Fruit fly (Drosophila melanogaster) S2 (cell line): ENCODE results near the gene Srg3.
A peak's percentile ranks its signal among the peaks of the same experiment; 100 is the strongest.

Experiments used
- CG8478 ChIP-seq: fragments of >200 bp; optimal IDR thresholded peaks from 2 replicates; lab custom pipeline; 2018
- CTCF ChIP-seq, 2 experiments: fragments of >200 bp; optimal IDR thresholded peaks; 2 replicates each; lab custom pipeline; 2018

The Srg3 gene

DNA sequence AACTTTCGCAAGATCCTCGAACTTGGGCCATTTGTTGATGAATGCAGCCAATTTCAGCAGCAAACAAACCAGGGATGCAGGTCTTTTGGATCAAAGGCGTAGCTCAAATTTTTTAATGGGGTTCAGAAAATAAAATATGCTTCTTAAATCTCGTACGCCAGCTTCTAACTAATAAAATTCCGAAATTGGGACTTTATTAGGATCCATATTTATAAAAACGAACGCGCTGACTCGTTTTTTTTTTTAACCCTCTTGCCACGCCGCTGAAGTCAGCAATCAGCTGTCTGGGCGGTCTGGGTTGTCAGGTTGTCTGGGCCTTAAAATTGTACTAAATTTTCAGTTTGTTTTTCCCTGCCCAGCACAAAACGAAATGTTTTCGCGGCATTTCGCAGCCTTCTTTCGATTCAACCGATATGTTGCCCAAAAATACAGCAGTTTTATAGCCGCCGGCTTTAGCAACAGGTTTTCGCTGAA is 14.6 kb downstream of the Srg3 start, which contains the start of gene CG3437:
Gene CG3437, minus strand, starts transcription at position 51 of the 474 bp plus-strand sequence.
- no peak for TF ChIP-seq CTCF (optimal IDR thresholded peaks at IDR 0.05; lab: Kevin White, UChicago)
- no peak for TF ChIP-seq CG8478 (lab: Kevin White, UChicago)

DNA sequence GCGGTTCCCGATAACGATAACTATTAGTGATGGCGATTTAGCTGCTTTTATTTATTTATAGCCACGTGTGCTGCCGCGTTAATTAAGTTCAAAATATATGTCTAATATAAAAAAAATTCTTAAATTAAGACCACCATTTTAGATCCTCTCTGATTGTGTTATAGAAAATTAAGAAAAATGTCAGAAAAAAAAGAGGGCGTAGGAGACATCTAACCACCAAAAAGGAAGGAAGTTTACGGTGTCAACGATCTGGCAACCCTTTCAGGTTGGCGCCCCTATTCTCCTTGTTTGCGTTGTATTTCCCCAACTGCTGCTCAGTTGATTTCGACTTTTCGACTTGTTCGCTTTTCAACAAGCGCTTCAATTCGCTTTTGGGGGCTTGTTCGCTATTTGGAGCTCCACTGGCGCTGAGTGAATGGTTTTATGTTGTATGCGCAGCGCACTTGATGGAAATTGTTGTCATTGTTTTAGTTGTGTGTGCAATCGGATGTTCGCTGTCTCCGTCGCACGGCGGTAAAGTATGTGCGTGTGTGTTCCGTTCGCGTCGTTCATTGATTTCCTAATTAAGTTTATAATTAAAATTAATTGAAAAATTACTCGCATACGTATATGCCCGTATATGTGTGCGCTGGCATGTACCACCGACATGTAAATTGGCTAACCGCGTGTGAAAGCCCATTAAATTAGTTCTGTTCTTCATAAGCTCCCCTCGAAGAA is 17.9 kb downstream of the Srg3 start, which contains the start of the genes CG3434 and CG44838:
Gene CG3434, minus strand, starts transcription at position 25 of the 717 bp plus-strand sequence.
Gene CG44838, plus strand, starts transcription at position 276 of the 717 bp plus-strand sequence.
- peak in 1 of 2 experiments; percentile 20 for TF ChIP-seq CTCF (optimal IDR thresholded peaks at IDR 0.05; lab: Kevin White, UChicago)
- no peak for TF ChIP-seq CG8478 (lab: Kevin White, UChicago)

DNA sequence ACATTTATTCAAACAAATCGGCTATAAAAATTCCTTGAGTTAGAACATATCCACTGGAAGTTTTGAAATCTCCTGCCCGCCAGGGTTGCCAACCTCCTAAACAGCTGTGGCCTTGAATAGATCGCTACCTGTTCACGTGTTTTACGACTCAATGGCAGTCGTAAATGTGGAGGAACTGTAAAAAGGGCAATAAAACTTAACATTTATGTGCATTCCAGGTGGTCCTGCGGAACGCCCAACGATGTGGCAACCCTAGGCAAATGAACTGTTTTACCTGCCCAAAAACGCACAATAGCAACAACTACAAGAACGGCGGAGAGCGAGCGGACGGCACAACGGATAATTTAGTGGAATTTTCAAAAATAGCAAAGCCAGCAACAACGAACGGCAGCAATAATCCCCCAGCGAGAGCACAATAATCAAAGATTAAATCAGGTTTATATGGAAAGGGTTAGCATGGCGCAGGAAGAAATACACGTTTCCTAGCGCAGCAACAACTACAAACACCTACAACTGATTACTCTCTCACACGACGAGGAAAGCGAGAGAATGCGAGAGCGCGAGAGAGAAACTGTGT is 18.7 kb downstream of the Srg3 start:
- TF ChIP-seq CG8478 (lab: Kevin White, UChicago) (no peak), CTCF (optimal IDR thresholded peaks at IDR 0.05; lab: Kevin White, UChicago) (no peak)

DNA sequence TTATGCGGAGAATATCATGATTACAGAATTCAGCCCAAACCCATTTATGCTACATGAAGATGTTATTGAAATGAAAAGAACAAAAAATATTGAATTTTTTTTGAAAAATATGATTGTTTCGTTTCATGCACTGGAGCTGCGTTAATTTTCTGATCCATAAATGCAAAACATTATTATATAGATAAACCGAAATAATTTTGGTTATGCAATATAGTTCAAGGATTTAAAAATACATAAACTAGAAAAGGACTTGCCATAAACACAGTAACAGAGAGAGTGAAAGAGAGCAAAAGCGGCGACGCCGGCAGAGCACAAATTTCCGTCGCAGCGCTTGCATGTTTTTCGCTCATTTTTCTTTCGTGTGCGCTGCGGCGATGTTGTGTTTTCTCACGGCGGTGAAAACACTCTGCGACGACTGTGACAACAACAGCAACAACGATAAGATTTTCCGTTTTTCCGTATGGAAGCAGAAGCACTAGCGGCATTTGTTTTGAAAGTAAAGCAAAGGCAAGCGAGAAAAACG is 19.3 kb downstream of the Srg3 start:
- no peak for TF ChIP-seq CTCF (optimal IDR thresholded peaks at IDR 0.05; lab: Kevin White, UChicago)
- TF ChIP-seq CG8478 (lab: Kevin White, UChicago), result no peak

DNA sequence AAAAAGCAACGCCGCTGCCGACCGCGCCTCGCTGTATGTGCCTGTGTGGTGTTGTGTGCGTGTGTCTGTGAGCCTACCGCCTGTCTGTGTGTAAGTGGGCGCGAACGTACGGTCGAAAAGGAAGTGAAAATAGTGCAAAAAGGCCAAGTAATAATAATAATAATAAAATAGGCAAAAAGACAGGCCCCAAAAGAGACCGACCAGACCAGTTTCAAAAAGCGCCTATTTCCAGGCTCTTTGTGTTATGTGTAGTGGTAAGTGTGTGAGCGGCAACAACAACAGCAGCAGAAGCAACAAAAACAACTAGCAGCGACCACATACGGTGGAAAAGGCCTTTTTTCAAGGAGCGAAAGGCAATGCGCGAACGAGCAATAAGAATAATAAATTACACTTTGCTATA is 19.8 kb downstream of the Srg3 start:
- TF ChIP-seq CTCF (optimal IDR thresholded peaks at IDR 0.05; lab: Kevin White, UChicago), result no peak
- TF ChIP-seq CG8478 (lab: Kevin White, UChicago), result no peak

DNA sequence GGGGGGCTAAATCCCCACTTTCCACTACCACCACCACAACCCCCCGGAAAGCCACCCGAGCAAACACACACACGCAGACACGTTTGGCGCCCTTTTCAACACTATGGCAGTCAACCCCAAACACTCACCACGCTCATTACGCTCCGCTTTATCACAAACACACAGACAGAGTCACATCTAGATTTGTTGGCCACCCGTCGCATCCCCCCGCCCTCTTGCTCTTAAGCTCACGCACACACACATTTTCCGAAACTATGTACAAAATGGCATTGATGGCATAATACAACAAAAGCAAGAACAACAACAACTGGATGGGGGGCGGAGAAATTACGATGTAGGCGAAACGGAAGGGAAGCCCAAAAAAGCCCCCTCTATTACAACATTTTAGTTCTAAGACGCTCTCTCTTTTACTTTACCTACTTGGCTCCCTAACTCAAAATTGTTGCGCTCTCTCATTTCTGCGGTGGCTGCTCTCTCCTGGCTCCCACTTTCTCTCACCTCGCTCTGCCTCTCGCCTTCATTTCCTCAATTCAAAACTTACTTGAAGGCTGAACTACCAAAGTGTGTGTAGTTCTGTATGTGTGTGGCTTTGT is 22.7 kb downstream of the Srg3 start:
- TF ChIP-seq CG8478 (lab: Kevin White, UChicago), result no peak
- no peak for TF ChIP-seq CTCF (optimal IDR thresholded peaks at IDR 0.05; lab: Kevin White, UChicago)

DNA sequence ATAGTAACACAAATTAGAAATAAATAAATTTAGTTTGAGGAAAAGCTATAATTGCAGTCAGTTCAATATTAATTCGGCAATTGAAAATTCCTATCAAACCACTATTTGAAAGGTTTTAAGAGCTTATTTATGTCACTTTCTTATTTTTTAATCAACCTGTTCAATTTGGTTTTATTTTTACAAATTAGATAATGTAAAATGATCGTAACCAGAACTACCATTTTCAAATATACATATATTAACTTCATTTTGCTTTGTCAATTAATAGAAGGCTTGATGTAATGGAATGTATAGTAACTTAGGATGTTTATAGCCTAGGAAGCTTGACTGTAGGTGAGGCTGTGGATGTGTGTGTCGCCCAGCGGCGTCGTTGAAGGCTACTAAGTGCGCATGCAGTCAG is 23.6 kb downstream of the Srg3 start:
- TF ChIP-seq CG8478 (lab: Kevin White, UChicago) (no peak), CTCF (optimal IDR thresholded peaks at IDR 0.05; lab: Kevin White, UChicago) (no peak)

DNA sequence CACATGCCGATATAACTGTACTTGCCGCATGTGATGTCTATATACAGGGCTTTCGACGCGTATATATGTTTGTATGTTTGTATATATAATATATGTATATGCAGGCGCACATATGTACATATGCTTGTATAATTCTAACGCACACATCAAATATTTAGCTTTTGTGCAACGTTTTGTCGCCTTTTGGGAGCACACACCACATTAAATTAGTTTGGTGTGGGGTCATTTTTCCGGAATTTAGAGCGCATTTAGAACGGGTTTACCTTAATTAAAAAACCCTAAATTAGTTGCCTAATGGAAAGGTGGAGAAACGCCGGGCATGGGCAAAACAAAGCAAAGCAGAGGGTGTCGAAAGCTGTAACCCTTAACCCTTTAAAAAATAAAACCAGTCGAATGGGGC is 24.2 kb downstream of the Srg3 start:
- TF ChIP-seq CTCF (optimal IDR thresholded peaks at IDR 0.05; lab: Kevin White, UChicago) (no peak), CG8478 (lab: Kevin White, UChicago) (no peak)

DNA sequence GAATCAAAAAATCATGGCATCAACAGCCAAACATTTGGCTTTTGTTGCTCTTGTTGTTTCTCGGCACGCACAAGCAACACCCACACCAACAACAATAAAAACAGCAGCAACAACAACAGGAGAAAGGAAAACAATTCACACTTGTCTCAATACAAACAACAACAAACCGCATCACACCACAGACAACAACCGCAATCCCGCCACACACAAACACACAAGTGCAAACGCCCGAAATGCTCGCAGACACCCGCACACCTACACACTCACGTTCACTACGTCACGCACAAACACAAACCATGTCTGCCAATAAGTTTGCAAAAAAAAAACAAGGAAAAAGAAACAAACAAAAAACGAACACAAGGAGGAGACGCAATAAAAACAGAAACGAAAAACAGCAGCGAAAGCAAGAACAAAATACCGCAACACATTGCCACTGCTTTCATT is 24.8 kb downstream of the Srg3 start:
- TF ChIP-seq CTCF (optimal IDR thresholded peaks at IDR 0.05; lab: Kevin White, UChicago) (no peak), CG8478 (lab: Kevin White, UChicago) (no peak)

DNA sequence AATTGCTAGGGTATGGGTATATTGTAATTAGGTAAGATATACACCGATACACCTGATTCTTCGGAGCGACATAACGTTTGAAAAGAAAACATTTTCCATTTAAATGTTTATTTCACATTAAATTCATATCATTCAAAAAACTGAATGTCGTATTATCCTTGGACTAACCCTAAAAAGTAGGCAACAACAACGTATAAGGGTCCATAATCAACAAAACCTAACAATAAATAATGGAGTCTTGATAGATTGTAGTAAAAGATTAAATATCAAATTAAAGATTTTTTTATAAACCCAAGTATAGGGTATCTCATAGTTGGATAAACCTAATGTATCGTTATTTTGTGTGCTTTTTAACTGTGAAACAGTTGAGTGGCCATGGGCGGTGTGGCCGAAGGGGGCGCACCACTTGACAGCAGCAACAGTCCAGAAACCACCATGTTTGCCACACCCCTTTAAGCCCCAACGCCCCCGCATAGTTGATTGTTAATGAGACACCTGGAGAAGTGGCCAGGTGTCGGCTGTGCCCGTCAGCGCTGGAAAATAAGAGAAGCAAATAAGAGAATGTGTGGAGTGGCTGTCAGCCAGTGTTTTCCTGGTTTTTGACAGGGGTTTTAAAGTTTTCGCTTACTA is 25.3 kb downstream of the Srg3 start:
- TF ChIP-seq CG8478 (lab: Kevin White, UChicago) (no peak), CTCF (optimal IDR thresholded peaks at IDR 0.05; lab: Kevin White, UChicago) (no peak)

DNA sequence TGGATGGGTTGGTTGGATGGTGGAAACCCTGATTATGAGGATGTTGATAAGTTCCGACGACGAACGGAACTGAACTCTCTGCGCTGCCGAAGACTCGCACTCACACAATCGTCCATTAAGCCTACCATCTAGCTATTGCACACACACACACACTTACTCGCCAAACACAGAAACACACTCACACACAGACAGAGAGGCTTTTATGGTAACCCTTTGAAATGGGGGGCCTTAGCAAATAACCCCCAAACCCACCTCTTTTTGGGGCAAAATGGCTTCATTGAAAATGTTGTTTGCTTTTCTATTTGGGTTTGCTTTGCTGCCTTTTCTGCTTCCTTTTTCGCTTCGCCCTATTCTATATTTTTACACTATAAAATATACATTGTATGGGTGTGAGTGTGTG is 26.0 kb downstream of the Srg3 start:
- TF ChIP-seq CTCF (optimal IDR thresholded peaks at IDR 0.05; lab: Kevin White, UChicago), result no peak
- TF ChIP-seq CG8478 (lab: Kevin White, UChicago), result no peak

DNA sequence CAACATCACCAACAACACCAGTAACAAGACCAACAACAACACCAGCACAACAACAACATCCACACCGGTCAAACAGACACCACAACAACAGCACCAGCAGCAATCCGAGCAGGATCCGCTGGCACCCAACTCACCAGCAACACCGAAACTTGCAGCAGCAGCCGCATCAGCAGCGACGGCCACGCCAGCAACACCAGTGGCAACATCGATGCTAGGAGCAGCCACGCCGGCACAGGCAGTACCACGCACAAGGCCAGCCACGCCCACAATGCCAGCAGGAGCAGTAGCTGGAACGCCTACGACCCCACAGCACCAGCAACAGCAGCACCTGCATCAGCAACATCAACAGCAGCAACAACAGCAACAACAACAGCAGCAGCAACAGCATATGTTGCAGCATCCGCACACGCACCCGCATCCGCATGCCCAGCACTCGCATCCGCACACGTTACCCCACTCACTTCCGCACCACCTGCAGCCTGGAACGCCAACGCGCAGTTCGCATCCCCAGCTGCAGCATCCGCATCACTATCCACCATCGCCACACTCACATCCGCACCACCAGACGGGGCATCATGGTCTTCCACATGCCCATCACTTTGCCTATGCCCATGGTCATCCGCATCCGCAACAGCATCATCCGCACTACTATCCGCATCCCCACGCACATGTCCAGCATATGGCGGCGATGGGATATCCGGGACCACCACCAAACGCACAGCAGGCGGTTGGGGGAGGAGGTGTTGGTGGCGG is 28.3 kb downstream of the Srg3 start:
- TF ChIP-seq CG8478 (lab: Kevin White, UChicago) (no peak), CTCF (optimal IDR thresholded peaks at IDR 0.05; lab: Kevin White, UChicago) (no peak)

DNA sequence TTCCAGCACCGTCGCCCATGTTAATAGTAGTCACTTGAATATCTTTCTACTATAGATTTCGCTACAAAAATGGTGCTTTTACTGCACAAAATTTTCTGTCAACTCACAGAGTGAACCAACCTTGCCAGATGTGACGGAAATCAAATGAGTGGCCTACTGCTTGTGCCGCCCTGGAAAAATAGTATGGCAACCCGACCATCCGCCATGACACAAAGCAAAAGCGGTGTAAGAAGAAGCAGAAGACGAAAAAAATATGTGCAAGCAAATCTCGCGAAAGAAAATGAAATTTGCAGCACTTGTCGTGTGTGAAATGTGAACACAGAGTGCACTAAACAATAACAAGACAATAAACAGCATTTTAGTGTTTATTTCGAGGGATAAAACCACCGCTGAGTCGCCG is 33.8 kb downstream of the Srg3 start, which contains the start of the genes Uch-L5 and Jarid2:
Gene Uch-L5, minus strand, starts transcription at position 137 of the 400 bp plus-strand sequence.
Gene Jarid2, plus strand, starts transcription at position 210 of the 400 bp plus-strand sequence.
- TF ChIP-seq CG8478 (lab: Kevin White, UChicago), result no peak
- peak; percentile 11 to 47 for TF ChIP-seq CTCF (optimal IDR thresholded peaks at IDR 0.05; lab: Kevin White, UChicago)
